Worm (Caenorhabditis elegans): ENCODE measurements around the gene pmp-2.

pmp-2 gene

ce11 chrII:6887319-6888005 lies at the start of gene pmp-2:
pmp-2 (minus strand) TSS chrII:6887805.
- no peak for TF ChIP-seq nhr-77 (tag; optimal IDR thresholded peaks at IDR 0.05)
- peak in 1 of 2 experiments; percentile 4 for TF ChIP-seq lin-35 (GFP tag; optimal IDR thresholded peaks at IDR 0.05)
- TF ChIP-seq Y116A8C.19 (tag; optimal IDR thresholded peaks at IDR 0.05; ENCODE audit: borderline replicate concordance) = no peak
- no peak for TF ChIP-seq unc-30 (tag; optimal IDR thresholded peaks at IDR 0.05)
- no peak for TF ChIP-seq swsn-7 (tag; optimal IDR thresholded peaks at IDR 0.05)
- no peak for TF ChIP-seq nhr-47 (tag; optimal IDR thresholded peaks at IDR 0.05)
- TF ChIP-seq lin-13 (GFP tag; optimal IDR thresholded peaks at IDR 0.05) = no peak
- TF ChIP-seq F16B12.6 (tag; optimal IDR thresholded peaks at IDR 0.05) = no peak
- peak; percentile 10 for TF ChIP-seq elt-2 (tag; optimal IDR thresholded peaks at IDR 0.05)
- no peak for TF ChIP-seq fos-1 (tag; optimal IDR thresholded peaks at IDR 0.05)
- TF ChIP-seq efl-1 (optimal IDR thresholded peaks at IDR 0.05) = no peak
- peak in 1 of 2 experiments; percentile 91 for TF ChIP-seq efl-1 (GFP tag; optimal IDR thresholded peaks at IDR 0.05 in 1 of 2)
- peak; percentile 80 for TF ChIP-seq nhr-20 (tag; optimal IDR thresholded peaks at IDR 0.05)
- no peak for TF ChIP-seq C16A3.4 (tag; optimal IDR thresholded peaks at IDR 0.05)
- no peak for TF ChIP-seq isw-1 (GFP tag; IDR thresholded peaks at IDR 0.05)
- TF ChIP-seq dsc-1 (tag; optimal IDR thresholded peaks at IDR 0.05) = no peak
- TF ChIP-seq hlh-4 (tag; optimal IDR thresholded peaks at IDR 0.05) = no peak
- TF ChIP-seq hpl-2 (GFP tag; optimal IDR thresholded peaks at IDR 0.05) = no peak
- peak in 2 of 6 experiments; percentile 49 to 51 for TF ChIP-seq elt-3 (tag; optimal IDR thresholded peaks at IDR 0.05)
- no peak for TF ChIP-seq hlh-17 (GFP tag; optimal IDR thresholded peaks at IDR 0.05; ENCODE audit: borderline replicate concordance)
- TF ChIP-seq efl-3 (GFP tag; optimal IDR thresholded peaks at IDR 0.05) = no peak
- no peak for TF ChIP-seq xbp-1 (tag; optimal IDR thresholded peaks at IDR 0.05)
- TF ChIP-seq snu-23 (GFP tag; optimal IDR thresholded peaks at IDR 0.05) = no peak

- TF ChIP-seq vab-15 (tag; optimal IDR thresholded peaks at IDR 0.05) (no peak), dpl-1 (GFP tag; optimal IDR thresholded peaks at IDR 0.05) (no peak), rnt-1 (tag; optimal IDR thresholded peaks at IDR 0.05) (no peak), C16A3.4 (tag; optimal IDR thresholded peaks at IDR 0.05) (no peak), elt-2 (tag; optimal IDR thresholded peaks at IDR 0.05) (no peak), nhr-90 (tag; optimal IDR thresholded peaks at IDR 0.05; ENCODE audit: poor library complexity) (no peak), irx-1 (tag; optimal IDR thresholded peaks at IDR 0.05) (no peak), snpc-4 (tag; optimal IDR thresholded peaks at IDR 0.05) (no peak), mab-9 (GFP tag; IDR thresholded peaks at IDR 0.05) (no peak), fkh-8 (tag; optimal IDR thresholded peaks at IDR 0.05) (peak; percentile 2), dsc-1 (tag; optimal IDR thresholded peaks at IDR 0.05) (peak; percentile 32)
Measured at ce11 chrII:6937057-6937456, 49.5 kb upstream of the pmp-2 start.

- TF ChIP-seq unc-130 (tag; optimal IDR thresholded peaks at IDR 0.05) = no peak
- no peak for TF ChIP-seq jun-1 (tag; optimal IDR thresholded peaks at IDR 0.05)
- no peak for TF ChIP-seq ceh-8 (GFP tag; optimal IDR thresholded peaks at IDR 0.05)
- no peak for TF ChIP-seq efl-1 (optimal IDR thresholded peaks at IDR 0.05)
- TF ChIP-seq efl-1 (GFP tag; optimal IDR thresholded peaks at IDR 0.05 in 1 of 2) = peak in 1 of 2 experiments; percentile 71
- TF ChIP-seq alr-1 (tag; optimal IDR thresholded peaks at IDR 0.05; ENCODE audit: borderline replicate concordance) = no peak
- TF ChIP-seq lsy-2 (tag; optimal IDR thresholded peaks at IDR 0.05) = no peak
- no peak for TF ChIP-seq sup-37 (GFP tag; optimal IDR thresholded peaks at IDR 0.05)
- TF ChIP-seq nhr-71 (tag; optimal IDR thresholded peaks at IDR 0.05) = peak; percentile 4
- TF ChIP-seq ceh-63 (GFP tag; optimal IDR thresholded peaks at IDR 0.05) = no peak
Measured at ce11 chrII:6936528-6936927, 48.9 kb upstream of the pmp-2 start.
